Worm (Caenorhabditis elegans) whole organism, L4/young adult: ENCODE results near the gene ifc-2.

Experiments used
- W03F9.2 ChIP-seq: fragments of 150-350 bp; optimal IDR thresholded peaks from 2 replicates; lab custom pipeline; 2014; ENCODE audit warnings: missing biosample characterization, missing genetic modification characterization
- dao-5 ChIP-seq: sonication (generic microtip); optimal IDR thresholded peaks from 2 replicates; lab custom pipeline; 2016; ENCODE audit warnings: missing genotype, missing genetic modification characterization, moderate library complexity, missing compliant biosample characterization
- him-1 ChIP-seq: sonication (generic microtip); optimal IDR thresholded peaks from 2 replicates; lab custom pipeline; 2016; ENCODE audit warnings: missing genotype, missing genetic modification reagents, missing genetic modification characterization, missing compliant biosample characterization

DNA sequence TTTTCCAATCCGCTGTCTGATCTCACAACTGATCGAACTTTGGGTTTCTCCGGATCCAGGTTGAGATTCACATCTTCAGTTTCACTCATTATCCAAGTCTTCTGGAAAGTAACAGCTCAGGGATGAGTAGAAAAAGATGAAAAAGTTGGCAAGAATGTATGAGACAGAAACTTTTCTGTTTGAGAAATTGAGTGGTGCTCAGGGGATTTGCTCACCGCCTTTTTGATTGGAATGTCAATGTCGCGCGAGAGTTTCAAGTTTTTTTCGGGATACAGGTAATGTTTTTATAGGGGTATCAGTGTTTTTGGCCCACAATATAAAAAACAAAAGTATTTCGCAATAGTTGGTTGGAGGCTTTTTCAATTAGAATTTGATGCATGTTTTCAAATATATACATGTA is 33.5 kb downstream of the ifc-2 start, which contains the start of gene unc-96:
- no peak for TF ChIP-seq dao-5 (tag; lab: Kevin White, UChicago)
- no peak for TF ChIP-seq W03F9.2 (tag; lab: Kevin White, UChicago)
- TF ChIP-seq him-1 = no peak
